Fruit fly (Drosophila melanogaster) whole organism, prepupa: ENCODE measurements around the gene prt.
A peak's percentile ranks its signal among the peaks of the same experiment; 100 is the strongest.

ENCODE experiments used
- Blimp-1 ChIP-seq: fragments of 200-800 bp; sonication (Bioruptor generic); optimal IDR thresholded peaks from 3 replicates; lab custom pipeline; 2017; ENCODE audit warnings: missing biosample characterization, missing genetic modification characterization, mild to moderate bottlenecking, moderate library complexity, missing genetic modification reagents
- CG10631 ChIP-seq: fragments of 200-800 bp; sonication (Bioruptor generic); optimal IDR thresholded peaks from 2 replicates; lab custom pipeline; 2016; ENCODE audit warnings: missing biosample characterization, missing genetic modification characterization
- CG10669 ChIP-seq: fragments of 200-800 bp; sonication (Bioruptor generic); optimal IDR thresholded peaks from 3 replicates; lab custom pipeline; 2018; ENCODE audit warnings: missing biosample characterization, mild to moderate bottlenecking, missing genetic modification characterization, moderate library complexity
- CG11762 ChIP-seq: fragments of 200-800 bp; sonication (Bioruptor generic); optimal IDR thresholded peaks from 3 replicates; lab custom pipeline; 2016; ENCODE audit warnings: missing biosample characterization, missing genetic modification characterization; ENCODE audit not compliant: insufficient read depth
- CG11902 ChIP-seq: fragments of 200-800 bp; sonication (Bioruptor generic); optimal IDR thresholded peaks from 3 replicates; lab custom pipeline; 2016; ENCODE audit warnings: missing biosample characterization, missing genetic modification characterization
- CG15336 ChIP-seq: fragments of 200-800 bp; sonication (Bioruptor generic); IDR thresholded peaks from 2 replicates; pipeline ENCODE4 v1.3.6; 2022; ENCODE audit warnings: missing biosample characterization, missing genetic modification characterization
- CG1621 ChIP-seq: fragments of 200-800 bp; sonication (Bioruptor generic); optimal IDR thresholded peaks from 3 replicates; lab custom pipeline; 2018; ENCODE audit warnings: missing biosample characterization, mild to moderate bottlenecking, missing genetic modification characterization
- CG16779 ChIP-seq: fragments of 200-800 bp; sonication (Bioruptor generic); optimal IDR thresholded peaks from 3 replicates; lab custom pipeline; 2017; ENCODE audit warnings: missing biosample characterization, mild to moderate bottlenecking, missing genetic modification characterization
- CG3032 ChIP-seq: fragments of 200-800 bp; optimal IDR thresholded peaks from 2 replicates; lab custom pipeline; 2019; ENCODE audit warnings: missing biosample characterization, mild to moderate bottlenecking, missing genetic modification characterization, moderate library complexity
- CG31627 ChIP-seq: fragments of 200-800 bp; sonication (Bioruptor generic); optimal IDR thresholded peaks from 3 replicates; lab custom pipeline; 2016; ENCODE audit warnings: missing biosample characterization, missing genetic modification characterization
- CG32006 ChIP-seq: fragments of 200-800 bp; sonication (Bioruptor generic); optimal IDR thresholded peaks from 3 replicates; lab custom pipeline; 2017; ENCODE audit warnings: missing biosample characterization, mild to moderate bottlenecking, missing genetic modification characterization
- CG34406 ChIP-seq: fragments of 200-800 bp; sonication (Bioruptor generic); optimal IDR thresholded peaks from 3 replicates; lab custom pipeline; 2016; ENCODE audit warnings: missing biosample characterization, missing genetic modification characterization
- CG3919 ChIP-seq: fragments of 200-800 bp; sonication (Bioruptor generic); optimal IDR thresholded peaks from 3 replicates; lab custom pipeline; 2016; ENCODE audit warnings: missing biosample characterization, missing genetic modification characterization
- CG4318 ChIP-seq: fragments of 200-800 bp; sonication (Bioruptor generic); optimal IDR thresholded peaks from 3 replicates; lab custom pipeline; 2017; ENCODE audit warnings: missing biosample characterization, mild to moderate bottlenecking, missing genetic modification characterization
- CG6276 ChIP-seq: fragments of 200-800 bp; sonication (Bioruptor generic); optimal IDR thresholded peaks from 2 replicates; lab custom pipeline; 2017; ENCODE audit warnings: missing biosample characterization, mild to moderate bottlenecking, missing genetic modification characterization
- CG6808 ChIP-seq: fragments of 200-800 bp; sonication (Bioruptor generic); optimal IDR thresholded peaks from 3 replicates; lab custom pipeline; 2017; ENCODE audit warnings: missing biosample characterization, missing genetic modification characterization, mild to moderate bottlenecking, moderate library complexity, missing genetic modification reagents
- CG6854 ChIP-seq: fragments of 200-800 bp; sonication (Bioruptor generic); optimal IDR thresholded peaks from 2 replicates; lab custom pipeline; 2017; ENCODE audit warnings: missing biosample characterization, mild to moderate bottlenecking, missing genetic modification characterization
- CG7368 ChIP-seq: fragments of 200-800 bp; sonication (Bioruptor generic); optimal IDR thresholded peaks from 3 replicates; lab custom pipeline; 2016; ENCODE audit warnings: missing biosample characterization, missing genetic modification characterization
- CG8119 ChIP-seq: fragments of 200-800 bp; sonication (Bioruptor generic); IDR thresholded peaks from 3 replicates; pipeline ENCODE4 v1.3.6; 2022; ENCODE audit warnings: missing biosample characterization, missing genetic modification characterization
- CG8319 ChIP-seq: fragments of 200-800 bp; sonication (Bioruptor generic); optimal IDR thresholded peaks from 3 replicates; lab custom pipeline; 2016; ENCODE audit warnings: missing biosample characterization, missing genetic modification characterization
- CG8632 ChIP-seq: fragments of 200-800 bp; sonication (Bioruptor generic); optimal IDR thresholded peaks from 3 replicates; lab custom pipeline; 2016; ENCODE audit warnings: missing biosample characterization, missing genetic modification characterization
- Eip75B ChIP-seq: fragments of 200-800 bp; sonication (Bioruptor generic); optimal IDR thresholded peaks from 3 replicates; lab custom pipeline; 2016; ENCODE audit warnings: missing biosample characterization, missing genetic modification characterization
- Eip93F ChIP-seq: fragments of 200-800 bp; sonication (Bioruptor generic); optimal IDR thresholded peaks from 2 replicates; lab custom pipeline; 2016; ENCODE audit warnings: missing biosample characterization, mild to moderate bottlenecking, missing genetic modification characterization
- Ets21C ChIP-seq: fragments of 200-800 bp; sonication (Bioruptor generic); optimal IDR thresholded peaks from 3 replicates; lab custom pipeline; 2016; ENCODE audit warnings: missing biosample characterization, missing genetic modification characterization
- Ets96B ChIP-seq: fragments of 200-800 bp; optimal IDR thresholded peaks from 2 replicates; lab custom pipeline; 2019; ENCODE audit warnings: missing biosample characterization, mild to moderate bottlenecking, missing genetic modification characterization, moderate library complexity
- Gug ChIP-seq: fragments of 200-800 bp; sonication (Bioruptor generic); IDR thresholded peaks from 2 replicates; pipeline ENCODE4 v1.3.6; 2022; ENCODE audit warnings: missing biosample characterization, missing genetic modification characterization
- Hr39 ChIP-seq: fragments of 200-800 bp; sonication (Bioruptor generic); optimal IDR thresholded peaks from 2 replicates; lab custom pipeline; 2016; ENCODE audit warnings: missing biosample characterization, missing genetic modification characterization
- Lpt ChIP-seq: fragments of 200-800 bp; sonication (Bioruptor generic); optimal IDR thresholded peaks from 3 replicates; lab custom pipeline; 2016; ENCODE audit warnings: missing biosample characterization, missing genetic modification characterization
- OdsH ChIP-seq: fragments of 200-800 bp; sonication (Bioruptor generic); optimal IDR thresholded peaks from 3 replicates; lab custom pipeline; 2016; ENCODE audit warnings: missing biosample characterization, missing genetic modification characterization
- Smox ChIP-seq: fragments of 200-800 bp; sonication (Bioruptor generic); optimal IDR thresholded peaks from 3 replicates; lab custom pipeline; 2016; ENCODE audit warnings: missing biosample characterization, missing genetic modification characterization
- Sox102F ChIP-seq: fragments of 200-800 bp; sonication (Bioruptor generic); optimal IDR thresholded peaks from 2 replicates; lab custom pipeline; 2016; ENCODE audit warnings: missing biosample characterization, mild to moderate bottlenecking, missing genetic modification characterization
- Sox14 ChIP-seq: fragments of 200-800 bp; sonication (Bioruptor generic); optimal IDR thresholded peaks from 3 replicates; lab custom pipeline; 2016; ENCODE audit warnings: missing biosample characterization, missing genetic modification characterization
- Sox15 ChIP-seq: fragments of 200-800 bp; sonication (Bioruptor generic); optimal IDR thresholded peaks from 3 replicates; lab custom pipeline; 2016; ENCODE audit warnings: missing biosample characterization, missing genetic modification characterization
- achi ChIP-seq: fragments of 200-800 bp; sonication (Bioruptor generic); optimal IDR thresholded peaks from 3 replicates; lab custom pipeline; 2016; ENCODE audit warnings: missing biosample characterization, missing genetic modification characterization
- cyc ChIP-seq: fragments of 200-800 bp; sonication (Bioruptor generic); optimal IDR thresholded peaks from 3 replicates; lab custom pipeline; 2016; ENCODE audit warnings: missing biosample characterization, missing genetic modification characterization
- dac ChIP-seq: fragments of 200-800 bp; sonication (Bioruptor generic); optimal IDR thresholded peaks from 2 replicates; lab custom pipeline; 2017; ENCODE audit warnings: missing biosample characterization, mild to moderate bottlenecking, missing genetic modification characterization
- dsx ChIP-seq: fragments of 200-800 bp; optimal IDR thresholded peaks from 3 replicates; lab custom pipeline; 2019; ENCODE audit warnings: missing biosample characterization, mild to moderate bottlenecking, missing genetic modification characterization, moderate library complexity; ENCODE audit not compliant: poor library complexity, severe bottlenecking
- eg ChIP-seq: fragments of 200-800 bp; sonication (Bioruptor generic); IDR thresholded peaks from 3 replicates; pipeline ENCODE4 v1.3.6; 2022; ENCODE audit warnings: missing biosample characterization, missing genetic modification characterization
- esn ChIP-seq: fragments of 200-800 bp; sonication (Bioruptor generic); optimal IDR thresholded peaks from 2 replicates; lab custom pipeline; 2016; ENCODE audit warnings: missing biosample characterization, mild to moderate bottlenecking, missing genetic modification characterization, moderate library complexity
- fd85E ChIP-seq: fragments of 200-800 bp; sonication (Bioruptor generic); optimal IDR thresholded peaks from 3 replicates; lab custom pipeline; 2016; ENCODE audit warnings: missing biosample characterization, missing genetic modification characterization
- lz ChIP-seq: fragments of 200-800 bp; sonication (Bioruptor generic); optimal IDR thresholded peaks from 3 replicates; lab custom pipeline; 2016; ENCODE audit warnings: missing biosample characterization, missing genetic modification characterization
- net ChIP-seq: fragments of 200-800 bp; sonication (Bioruptor generic); optimal IDR thresholded peaks from 3 replicates; lab custom pipeline; 2016; ENCODE audit warnings: missing biosample characterization, missing genetic modification characterization
- pdm3 ChIP-seq: fragments of 200-800 bp; sonication (Bioruptor generic); optimal IDR thresholded peaks from 3 replicates; lab custom pipeline; 2016; ENCODE audit warnings: missing biosample characterization, missing genetic modification characterization
- spab ChIP-seq: fragments of 200-800 bp; sonication (Bioruptor generic); optimal IDR thresholded peaks from 2 replicates; lab custom pipeline; 2017; ENCODE audit warnings: missing biosample characterization, mild to moderate bottlenecking, missing genetic modification characterization, missing genetic modification reagents
- ss ChIP-seq, 2 experiments: fragments of 200-800 bp; sonication (Bioruptor generic); optimal IDR thresholded peaks; 2 replicates in 1 of 2; 3 replicates in 1 of 2; lab custom pipeline; 2017 to 2018; ENCODE audit warnings: mild to moderate bottlenecking in 2 of 2, missing biosample characterization in 2 of 2, missing genetic modification characterization in 2 of 2, moderate library complexity in 1 of 2
- topi ChIP-seq: fragments of 200-800 bp; sonication (Bioruptor generic); optimal IDR thresholded peaks from 3 replicates; lab custom pipeline; 2016; ENCODE audit warnings: missing biosample characterization, missing genetic modification characterization

prt gene

DNA sequence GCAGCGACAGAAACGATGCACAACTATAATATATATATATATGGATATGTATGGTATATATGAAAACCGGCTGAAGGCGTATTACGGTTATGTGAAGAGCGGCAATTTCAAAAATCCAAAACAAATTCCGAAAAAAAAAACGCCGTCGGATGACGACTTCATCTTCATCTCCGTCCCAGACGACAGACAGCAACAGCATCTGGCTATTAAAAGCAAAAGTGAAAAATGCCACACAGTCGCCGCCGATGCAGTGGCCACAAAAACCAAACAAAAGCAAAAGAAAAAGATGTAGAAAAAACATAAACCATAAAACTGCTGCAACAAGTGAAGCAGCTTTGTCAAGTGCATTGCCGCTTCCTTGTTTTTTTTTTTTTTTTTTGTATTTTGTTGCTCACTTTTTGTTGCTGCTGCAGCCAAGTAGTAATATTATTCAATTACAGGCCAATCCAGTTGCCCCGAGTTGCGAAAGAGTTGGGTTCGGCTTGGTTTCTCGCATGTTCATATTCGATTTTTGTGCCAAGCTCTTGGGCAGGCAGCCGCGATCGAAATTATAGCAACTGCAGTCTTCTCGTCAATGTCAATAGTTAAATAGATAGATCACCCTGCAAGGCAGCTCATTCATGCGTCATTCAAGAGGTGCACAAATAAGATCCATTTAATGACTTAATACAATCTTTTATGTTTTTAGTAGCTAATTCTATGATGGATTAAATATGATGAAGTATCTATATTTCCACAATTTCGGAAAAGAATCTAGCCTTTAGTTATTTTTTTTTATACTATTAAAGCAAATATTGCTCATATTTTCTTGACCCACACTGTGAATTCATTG is 36.0 kb upstream of the prt start (continued):
- TF ChIP-seq spab (GFP tag; lab: Kevin White, UChicago) (peak; percentile 26), Lpt (GFP tag; lab: Kevin White, UChicago) (peak; percentile 19), CG15336 (GFP tag; lab: Robert Waterston, UW) (peak; percentile 62), achi (GFP tag; lab: Kevin White, UChicago) (peak; percentile 40), CG8319 (GFP tag; lab: Kevin White, UChicago) (no peak), dac (GFP tag; lab: Kevin White, UChicago) (peak; percentile 21), Sox15 (GFP tag; lab: Kevin White, UChicago) (no peak), CG11902 (no peak), Eip75B (peak; percentile 37), CG11762 (no peak), CG34406 (peak; percentile 35), CG8632 (peak; percentile 19), esn (GFP tag; lab: Kevin White, UChicago) (no peak), CG16779 (tag; lab: Kevin White, UChicago) (peak; percentile 52), CG1621 (tag; lab: Kevin White, UChicago) (no peak), CG3919 (GFP tag; lab: Kevin White, UChicago) (no peak), CG6854 (GFP tag; lab: Kevin White, UChicago) (no peak), Ets96B (tag; lab: Kevin White, UChicago) (no peak), net (GFP tag; lab: Kevin White, UChicago) (peak; percentile 38), CG6808 (GFP tag; lab: Kevin White, UChicago) (peak; percentile 14), CG10669 (GFP tag; lab: Kevin White, UChicago) (no peak), Smox (no peak), CG32006 (GFP tag; lab: Kevin White, UChicago) (peak; percentile 76), CG4318 (GFP tag; lab: Kevin White, UChicago) (peak; percentile 29), ss (GFP tag; optimal IDR thresholded peaks at IDR 0.05; lab: Kevin White, UChicago) (peak; percentile 15 to 44), topi (GFP tag; lab: Kevin White, UChicago) (no peak), Sox14 (GFP tag; lab: Kevin White, UChicago) (no peak), Blimp-1 (no peak), fd85E (GFP tag; lab: Kevin White, UChicago) (no peak), cyc (no peak), CG7368 (GFP tag; lab: Kevin White, UChicago) (no peak), CG3032 (tag; lab: Kevin White, UChicago) (no peak), CG10631 (GFP tag; lab: Kevin White, UChicago) (no peak), Gug (GFP tag; lab: Robert Waterston, UW) (no peak), lz (GFP tag; lab: Kevin White, UChicago) (no peak), CG31627 (GFP tag; lab: Kevin White, UChicago) (no peak)
- TF ChIP-seq, all 60 proteins: peak for 26

DNA sequence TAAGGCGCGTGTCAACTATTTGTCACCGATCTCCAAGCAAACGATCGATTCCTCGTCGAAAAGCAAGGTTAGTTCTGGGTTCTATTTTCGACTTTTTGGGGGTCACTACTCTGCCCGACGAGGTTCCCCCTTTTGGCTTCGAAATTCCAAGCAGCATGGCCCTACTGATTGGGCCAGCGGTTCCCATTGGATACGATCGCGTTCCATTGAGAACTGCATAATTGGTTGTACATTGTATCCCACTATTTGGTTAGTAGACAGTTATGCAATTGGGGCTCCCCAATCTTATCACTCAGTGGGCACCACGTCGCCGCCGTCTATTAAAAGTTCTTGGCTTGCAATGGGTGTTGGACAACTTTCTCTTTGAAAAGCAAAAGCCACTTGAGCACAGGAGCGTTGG is 34.9 kb upstream of the prt start:
- TF ChIP-seq pdm3: no peak
- no peak for TF ChIP-seq CG6276 (GFP tag; lab: Kevin White, UChicago)
- TF ChIP-seq CG8119: no peak
- no peak for TF ChIP-seq CG3032 (tag; lab: Kevin White, UChicago)
- TF ChIP-seq Smox: no peak
- no peak for TF ChIP-seq Eip93F (GFP tag; lab: Kevin White, UChicago)
- no peak for TF ChIP-seq Ets21C (GFP tag; lab: Kevin White, UChicago)
- TF ChIP-seq Blimp-1: no peak
- TF ChIP-seq OdsH: no peak
- TF ChIP-seq eg (GFP tag; lab: Robert Waterston, UW): no peak
- TF ChIP-seq dsx (GFP tag; lab: Kevin White, UChicago): no peak
- TF ChIP-seq Gug (GFP tag; lab: Robert Waterston, UW): no peak
- no peak for TF ChIP-seq Sox102F (GFP tag; lab: Kevin White, UChicago)
- no peak for TF ChIP-seq Hr39
- TF ChIP-seq CG11902: no peak
- no peak for TF ChIP-seq Sox15 (GFP tag; lab: Kevin White, UChicago)
